Worm (Caenorhabditis elegans) whole organism, L3 larva: ENCODE data around the gene nhr-107.

Experiments used
- aly-2 ChIP-seq: fragments of 150-350 bp; optimal IDR thresholded peaks from 2 replicates; lab custom pipeline; 2014; ENCODE audit warnings: missing biosample characterization, missing genetic modification characterization
- ceh-28 ChIP-seq: fragments of 150-350 bp; optimal IDR thresholded peaks from 2 replicates; lab custom pipeline; 2014; ENCODE audit warnings: missing biosample characterization, missing genetic modification reagents, missing genetic modification characterization
- elt-2 ChIP-seq: sonication (generic microtip); optimal IDR thresholded peaks from 2 replicates; lab custom pipeline; 2016; ENCODE audit warnings: missing genetic modification reagents, mild to moderate bottlenecking, missing genetic modification characterization, missing compliant biosample characterization
- elt-3 ChIP-seq, 3 experiments: fragments of 150-350 bp in 1 of 3; sonication (generic microtip) in 2 of 3; optimal IDR thresholded peaks; 2 replicates in 2 of 3; 4 replicates in 1 of 3; lab custom pipeline; 2014 to 2017; ENCODE audit warnings: missing biosample characterization in 3 of 3, missing genetic modification characterization in 3 of 3
- fkh-10 ChIP-seq: sonication (generic microtip); optimal IDR thresholded peaks from 2 replicates; lab custom pipeline; 2017; ENCODE audit warnings: missing biosample characterization, missing genetic modification reagents, missing genetic modification characterization
- nfya-1 ChIP-seq: sonication (generic microtip); optimal IDR thresholded peaks from 2 replicates; lab custom pipeline; 2017; ENCODE audit warnings: missing genetic modification characterization, mild to moderate bottlenecking, missing compliant biosample characterization, antibody characterized with exemption, moderate library complexity; ENCODE audit not compliant: insufficient read depth
- nhr-237 ChIP-seq: fragments of 150-350 bp; optimal IDR thresholded peaks from 2 replicates; lab custom pipeline; 2014; ENCODE audit warnings: missing biosample characterization, missing genetic modification characterization
- nhr-25 ChIP-seq: sonication (generic microtip); optimal IDR thresholded peaks from 2 replicates; lab custom pipeline; 2017; ENCODE audit warnings: missing biosample characterization, missing genetic modification characterization
- pqm-1 ChIP-seq: fragments of 150-350 bp; optimal IDR thresholded peaks from 2 replicates; lab custom pipeline; 2017; ENCODE audit warnings: missing biosample characterization, missing genetic modification characterization, inconsistent platforms
- skn-1 ChIP-seq: fragments of 150-350 bp; optimal IDR thresholded peaks from 2 replicates; lab custom pipeline; 2014; ENCODE audit warnings: missing biosample characterization, missing genetic modification characterization
- snpc-4 ChIP-seq: fragments of 150-350 bp; optimal IDR thresholded peaks from 2 replicates; lab custom pipeline; 2014; ENCODE audit warnings: missing biosample characterization, missing genetic modification characterization
- unc-39 ChIP-seq: sonication (generic microtip); optimal IDR thresholded peaks from 4 replicates; lab custom pipeline; 2017; ENCODE audit warnings: missing biosample characterization, missing genetic modification characterization
- unc-62 ChIP-seq: fragments of 150-350 bp; sonication (generic microtip); optimal IDR thresholded peaks from 4 replicates; lab custom pipeline; 2014; ENCODE audit warnings: missing biosample characterization, missing genetic modification reagents, missing genetic modification characterization
- zag-1 ChIP-seq: fragments of 150-350 bp; optimal IDR thresholded peaks from 2 replicates; lab custom pipeline; 2014; ENCODE audit warnings: missing biosample characterization, missing genetic modification characterization

ce11 chrV:7027055-7027454 lies 30.2 kb upstream of the nhr-107 start, which contains the start of gene F20A1.6:
- TF ChIP-seq elt-3 (tag; optimal IDR thresholded peaks at IDR 0.05; lab: Kevin White, UChicago) (no peak), zag-1 (tag; lab: Kevin White, UChicago) (no peak), unc-62 (GFP tag; lab: Kevin White, UChicago) (no peak), fkh-10 (GFP tag; lab: Kevin White, UChicago) (no peak), nhr-237 (tag; lab: Kevin White, UChicago) (no peak), pqm-1 (tag; lab: Kevin White, UChicago) (no peak), snpc-4 (no peak), aly-2 (tag; lab: Kevin White, UChicago) (no peak), nfya-1 (tag; lab: Kevin White, UChicago) (no peak), skn-1 (tag; lab: Kevin White, UChicago) (no peak), elt-2 (tag; lab: Kevin White, UChicago) (no peak), ceh-28 (tag; lab: Kevin White, UChicago) (no peak), nhr-25 (tag; lab: Kevin White, UChicago) (no peak), unc-39 (no peak)
